Worm (Caenorhabditis elegans) whole organism, L1 larva: ENCODE results near the gene K02G10.15.

ENCODE experiments used
- Y116A8C.19 ChIP-seq: sonication (generic microtip); optimal IDR thresholded peaks from 2 replicates; lab custom pipeline; 2016; ENCODE audit warnings: missing compliant biosample characterization, missing genetic modification characterization, borderline replicate concordance
- ceh-63 ChIP-seq: fragments of 200-800 bp; sonication (Bioruptor generic); optimal IDR thresholded peaks from 2 replicates; lab custom pipeline; 2018; ENCODE audit warnings: mild to moderate bottlenecking, missing genetic modification characterization, missing compliant biosample characterization
- ceh-82 ChIP-seq, 3 experiments: fragments of 150-350 bp in 1 of 3; sonication (generic microtip) in 2 of 3; optimal IDR thresholded peaks; 2 replicates each; lab custom pipeline; 2014 to 2017; ENCODE audit warnings: missing biosample characterization in 3 of 3, missing genetic modification characterization in 3 of 3
- ceh-88 ChIP-seq: fragments of 200-800 bp; sonication (Bioruptor generic); IDR thresholded peaks from 2 replicates; pipeline ENCODE4 v1.3.6; 2022; ENCODE audit warnings: missing genetic modification characterization, missing compliant biosample characterization
- ceh-90 ChIP-seq: sonication (generic microtip); optimal IDR thresholded peaks from 2 replicates; lab custom pipeline; 2016; ENCODE audit warnings: missing genetic modification characterization, missing compliant biosample characterization
- dpl-1 ChIP-seq, 3 experiments: fragments of 150-350 bp in 2 of 3; sonication (generic microtip) in 1 of 3; optimal IDR thresholded peaks; 2 replicates each; lab custom pipeline; 2014 to 2017; ENCODE audit warnings: missing biosample characterization in 3 of 3, missing genetic modification characterization in 3 of 3, missing genetic modification reagents in 3 of 3
- dsc-1 ChIP-seq: sonication (generic microtip); optimal IDR thresholded peaks from 2 replicates; lab custom pipeline; 2016; ENCODE audit warnings: mild to moderate bottlenecking, missing genetic modification characterization, missing compliant biosample characterization
- efl-1 ChIP-seq, 4 experiments: fragments of 150-350 bp; optimal IDR thresholded peaks in 3 of 4; peaks in 1 of 4; 1 replicate in 1 of 4; 2 replicates in 3 of 4; lab custom pipeline; 2014; ENCODE audit warnings: missing biosample characterization in 2 of 4, missing genetic modification characterization in 2 of 4, missing genetic modification reagents in 2 of 4
- efl-3 ChIP-seq: fragments of 200-800 bp; sonication (Bioruptor generic); optimal IDR thresholded peaks from 2 replicates; lab custom pipeline; 2018; ENCODE audit warnings: mild to moderate bottlenecking, missing genetic modification characterization, missing compliant biosample characterization
- egl-27 ChIP-seq, 2 experiments: fragments of 150-350 bp in 1 of 2; sonication (generic microtip); optimal IDR thresholded peaks; 3 replicates each; lab custom pipeline; 2017 to 2018; ENCODE audit warnings: missing biosample characterization in 2 of 2, missing genetic modification characterization in 2 of 2, missing genetic modification reagents in 2 of 2
- elt-2 ChIP-seq: sonication (generic microtip); optimal IDR thresholded peaks from 2 replicates; lab custom pipeline; 2016; ENCODE audit warnings: missing genetic modification characterization, mild to moderate bottlenecking, inconsistent platforms, missing compliant biosample characterization, missing genetic modification reagents
- elt-3 ChIP-seq, 6 experiments: fragments of 150-350 bp in 1 of 6; sonication (generic microtip); optimal IDR thresholded peaks; 2 replicates each; lab custom pipeline; 2017 to 2018; ENCODE audit warnings: missing biosample characterization in 6 of 6, missing genetic modification characterization in 6 of 6, inconsistent platforms in 1 of 6
- fkh-4 ChIP-seq: sonication (generic microtip); optimal IDR thresholded peaks from 2 replicates; lab custom pipeline; 2016; ENCODE audit warnings: missing compliant biosample characterization, missing genetic modification characterization, borderline replicate concordance
- hlh-17 ChIP-seq: fragments of 200-800 bp; sonication (Bioruptor generic); optimal IDR thresholded peaks from 2 replicates; lab custom pipeline; 2018; ENCODE audit warnings: missing genetic modification characterization, mild to moderate bottlenecking, missing compliant biosample characterization, moderate library complexity, borderline replicate concordance
- jun-1 ChIP-seq: fragments of 150-350 bp; optimal IDR thresholded peaks from 2 replicates; lab custom pipeline; 2014; ENCODE audit warnings: missing biosample characterization, missing genetic modification reagents, missing genetic modification characterization
- lin-35 ChIP-seq, 2 experiments: fragments of 150-350 bp; optimal IDR thresholded peaks; 2 replicates each; lab custom pipeline; 2014; ENCODE audit warnings: missing biosample characterization in 2 of 2, missing genetic modification characterization in 2 of 2, missing genetic modification reagents in 2 of 2
- lsy-2 ChIP-seq, 2 experiments: fragments of 150-350 bp; optimal IDR thresholded peaks; 2 replicates each; lab custom pipeline; 2014; ENCODE audit warnings: missing biosample characterization in 2 of 2, missing genetic modification characterization in 2 of 2
- nhr-11 ChIP-seq: fragments of 150-350 bp; optimal IDR thresholded peaks from 2 replicates; lab custom pipeline; 2014; ENCODE audit warnings: missing biosample characterization, missing genetic modification characterization
- nhr-12 ChIP-seq: sonication (generic microtip); optimal IDR thresholded peaks from 2 replicates; lab custom pipeline; 2017; ENCODE audit warnings: missing biosample characterization, missing genetic modification characterization
- nhr-28 ChIP-seq: fragments of 150-350 bp; optimal IDR thresholded peaks from 2 replicates; lab custom pipeline; 2014; ENCODE audit warnings: missing biosample characterization, missing genetic modification characterization
- nhr-47 ChIP-seq: sonication (generic microtip); optimal IDR thresholded peaks from 2 replicates; lab custom pipeline; 2016; ENCODE audit warnings: mild to moderate bottlenecking, missing genetic modification characterization, moderate library complexity, missing compliant biosample characterization
- nhr-85 ChIP-seq: sonication (generic microtip); peaks from one replicate; lab custom pipeline; 2016; ENCODE audit warnings: missing genetic modification characterization, inconsistent platforms, missing compliant biosample characterization
- pax-3 ChIP-seq: fragments of 200-800 bp; sonication (Bioruptor generic); optimal IDR thresholded peaks from 2 replicates; lab custom pipeline; 2018; ENCODE audit warnings: mild to moderate bottlenecking, missing genetic modification characterization, moderate library complexity, missing compliant biosample characterization
- sox-4 ChIP-seq: sonication (generic microtip); optimal IDR thresholded peaks from 2 replicates; lab custom pipeline; 2016; ENCODE audit warnings: missing genetic modification characterization, missing compliant biosample characterization
- sptf-1 ChIP-seq: fragments of 150-350 bp; optimal IDR thresholded peaks from 2 replicates; lab custom pipeline; 2014; ENCODE audit warnings: missing biosample characterization, missing genetic modification characterization
- sup-37 ChIP-seq: fragments of 200-800 bp; sonication (Bioruptor generic); optimal IDR thresholded peaks from 2 replicates; lab custom pipeline; 2018; ENCODE audit warnings: mild to moderate bottlenecking, missing genetic modification characterization, missing compliant biosample characterization
- unc-30 ChIP-seq: sonication (generic microtip); optimal IDR thresholded peaks from 2 replicates; lab custom pipeline; 2017; ENCODE audit warnings: missing biosample characterization, missing genetic modification characterization
- unc-62 ChIP-seq: fragments of 150-350 bp; optimal IDR thresholded peaks from 2 replicates; lab custom pipeline; 2014; ENCODE audit warnings: missing biosample characterization, missing genetic modification reagents, missing genetic modification characterization
- unc-98 ChIP-seq: fragments of 200-800 bp; sonication (Bioruptor generic); IDR thresholded peaks from 2 replicates; pipeline ENCODE4 v1.3.6; 2022; ENCODE audit warnings: missing genetic modification characterization, missing compliant biosample characterization
- xbp-1 ChIP-seq: sonication (generic microtip); optimal IDR thresholded peaks from 2 replicates; lab custom pipeline; 2016; ENCODE audit warnings: missing genetic modification characterization, missing compliant biosample characterization
- ztf-11 ChIP-seq, 2 experiments: sonication (generic microtip); optimal IDR thresholded peaks; 2 replicates each; lab custom pipeline; 2016 to 2017; ENCODE audit warnings: missing genetic modification characterization in 2 of 2, missing biosample characterization in 1 of 2, missing compliant biosample characterization in 1 of 2

The K02G10.15 gene

DNA sequence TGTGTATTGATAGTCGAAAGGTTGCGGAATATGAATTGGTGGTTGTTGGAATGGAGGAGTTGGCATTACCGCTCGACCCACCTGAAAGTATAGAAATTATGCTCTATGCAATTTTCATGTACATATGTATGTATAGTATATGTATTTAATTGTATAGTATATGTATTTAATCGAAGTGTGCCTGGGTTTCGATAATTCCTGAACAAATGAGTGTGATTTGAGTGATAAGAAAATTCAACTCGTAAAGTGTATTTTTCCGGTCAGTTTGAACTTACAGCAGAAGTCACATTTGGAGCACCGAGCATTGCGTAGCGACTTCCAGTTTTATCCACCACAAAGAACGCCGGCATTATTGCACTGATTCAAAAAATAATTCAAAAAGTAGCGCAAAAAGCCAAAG is 23.8 kb downstream of the K02G10.15 start:
- no peak for TF ChIP-seq fkh-4 (tag; lab: Kevin White, UChicago)
- TF ChIP-seq jun-1 (tag; lab: Kevin White, UChicago), result no peak
- no peak for TF ChIP-seq sup-37 (GFP tag; lab: Kevin White, UChicago)
- TF ChIP-seq nhr-12, result no peak
- no peak for TF ChIP-seq Y116A8C.19
- no peak for TF ChIP-seq lsy-2 (tag; optimal IDR thresholded peaks at IDR 0.05; lab: Kevin White, UChicago)
- TF ChIP-seq ceh-90 (tag; lab: Kevin White, UChicago), result no peak

DNA sequence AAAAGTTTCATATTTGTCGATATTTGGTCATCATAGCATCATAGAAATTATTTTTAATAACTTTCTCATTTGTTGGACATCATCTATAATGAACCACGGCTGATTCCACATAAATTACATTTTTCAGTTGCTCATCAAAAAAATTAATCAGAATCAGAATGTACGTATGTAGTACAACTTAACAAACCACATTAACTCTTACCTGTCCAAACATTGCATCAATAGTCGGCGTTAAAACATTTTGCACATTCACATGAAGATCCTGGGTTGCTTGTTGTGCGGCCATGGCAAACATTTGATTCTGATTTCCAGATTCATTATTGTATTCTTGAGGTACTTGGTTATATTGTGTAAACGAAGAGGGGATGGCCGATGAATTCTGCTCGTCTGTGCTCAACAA is 24.2 kb downstream of the K02G10.15 start:
- TF ChIP-seq efl-1 (optimal IDR thresholded peaks at IDR 0.05; lab: Kevin White, UChicago), result no peak
- peak in 1 of 2 experiments; percentile 92 for TF ChIP-seq efl-1 (GFP tag; optimal IDR thresholded peaks at IDR 0.05 in 1 of 2; lab: Kevin White, UChicago)
- TF ChIP-seq dsc-1 (tag; lab: Kevin White, UChicago), result no peak
- TF ChIP-seq, all 84 proteins: peak for 1

DNA sequence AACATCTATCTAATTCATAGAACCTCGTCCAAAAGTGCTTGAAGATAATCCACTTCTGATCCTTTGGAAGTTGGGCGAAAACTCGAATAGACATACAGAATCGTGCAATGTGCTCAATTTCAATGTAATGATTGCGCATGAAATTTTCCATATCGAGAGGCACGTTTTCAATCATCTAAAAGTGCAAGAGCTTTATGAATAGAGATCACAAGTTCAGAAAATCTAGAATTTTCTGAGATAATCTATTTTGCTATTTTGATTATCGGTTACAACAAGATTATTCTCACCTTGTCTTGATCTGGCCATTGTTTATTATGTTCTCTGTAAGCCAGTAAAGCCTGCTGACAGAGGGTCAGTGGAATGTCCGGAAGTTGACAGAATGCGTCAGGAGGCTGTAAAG is 24.9 kb downstream of the K02G10.15 start:
- TF ChIP-seq xbp-1 (tag; lab: Kevin White, UChicago) (no peak), lsy-2 (tag; optimal IDR thresholded peaks at IDR 0.05; lab: Kevin White, UChicago) (no peak), unc-98 (GFP tag; lab: Robert Waterston, UW) (no peak), unc-30 (tag; lab: Kevin White, UChicago) (no peak), sox-4 (tag; lab: Kevin White, UChicago) (peak; percentile 19), pax-3 (peak; percentile 52), nhr-28 (no peak), elt-3 (tag; optimal IDR thresholded peaks at IDR 0.05; lab: Kevin White, UChicago) (no peak), dsc-1 (tag; lab: Kevin White, UChicago) (peak; percentile 83)

DNA sequence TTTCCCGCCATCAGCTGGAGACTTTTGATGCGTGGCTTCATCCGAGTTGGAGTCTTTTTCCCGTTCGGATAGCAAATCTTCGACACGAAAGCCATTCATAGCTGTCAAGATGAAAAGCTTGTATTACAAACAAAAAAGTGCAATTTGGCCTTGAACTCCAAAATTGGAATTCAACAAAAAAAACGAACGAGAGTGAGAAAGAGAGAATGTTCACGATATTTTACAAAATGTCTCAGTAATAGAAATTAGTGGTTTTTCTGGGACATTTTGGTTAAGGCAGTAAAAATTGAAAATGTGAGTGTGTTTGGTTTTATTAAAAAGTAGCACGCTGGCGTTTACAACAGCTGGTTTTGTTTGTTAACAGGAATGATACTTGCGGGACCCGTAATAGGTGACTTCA is 28.5 kb downstream of the K02G10.15 start, which contains the start of gene ceh-1:
ceh-1 (minus strand) TSS at position 101 of the 400 bp plus-strand sequence.
- TF ChIP-seq dsc-1 (tag; lab: Kevin White, UChicago) (no peak), dpl-1 (GFP tag; optimal IDR thresholded peaks at IDR 0.05; lab: Kevin White, UChicago) (no peak), lin-35 (GFP tag; optimal IDR thresholded peaks at IDR 0.05; lab: Kevin White, UChicago) (no peak), nhr-85 (tag; lab: Kevin White, UChicago) (no peak), ztf-11 (tag; optimal IDR thresholded peaks at IDR 0.05; lab: Kevin White, UChicago) (no peak), xbp-1 (tag; lab: Kevin White, UChicago) (no peak)
- TF ChIP-seq, all 84 proteins: peak for 0

DNA sequence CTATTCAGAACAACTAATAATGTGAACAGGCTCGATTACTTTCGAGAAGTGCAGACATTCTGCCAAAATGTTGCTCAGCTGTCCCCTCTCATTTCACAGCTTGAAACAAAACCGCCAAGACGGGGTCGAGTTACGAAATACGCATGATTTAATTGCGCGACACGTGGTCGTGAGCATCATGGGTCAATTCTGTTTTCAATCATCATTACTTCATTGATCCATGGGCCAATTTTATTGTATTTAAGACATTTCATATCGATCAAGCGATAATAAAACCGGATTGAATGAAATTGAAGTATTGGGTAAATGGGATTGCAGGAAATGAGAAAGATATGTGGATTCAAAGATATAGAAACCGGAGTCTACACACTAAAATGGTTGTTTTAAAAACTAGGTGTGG is 29.6 kb downstream of the K02G10.15 start:
- TF ChIP-seq hlh-17 (GFP tag; lab: Kevin White, UChicago), result no peak
- peak; percentile 51 for TF ChIP-seq fkh-4 (tag; lab: Kevin White, UChicago)
- peak; percentile 93 for TF ChIP-seq dsc-1 (tag; lab: Kevin White, UChicago)
- TF ChIP-seq sup-37 (GFP tag; lab: Kevin White, UChicago), result no peak
- TF ChIP-seq egl-27 (tag; optimal IDR thresholded peaks at IDR 0.05; lab: Kevin White, UChicago), result no peak
- TF ChIP-seq ceh-90 (tag; lab: Kevin White, UChicago), result no peak
- TF ChIP-seq, all 84 proteins: peak for 2

DNA sequence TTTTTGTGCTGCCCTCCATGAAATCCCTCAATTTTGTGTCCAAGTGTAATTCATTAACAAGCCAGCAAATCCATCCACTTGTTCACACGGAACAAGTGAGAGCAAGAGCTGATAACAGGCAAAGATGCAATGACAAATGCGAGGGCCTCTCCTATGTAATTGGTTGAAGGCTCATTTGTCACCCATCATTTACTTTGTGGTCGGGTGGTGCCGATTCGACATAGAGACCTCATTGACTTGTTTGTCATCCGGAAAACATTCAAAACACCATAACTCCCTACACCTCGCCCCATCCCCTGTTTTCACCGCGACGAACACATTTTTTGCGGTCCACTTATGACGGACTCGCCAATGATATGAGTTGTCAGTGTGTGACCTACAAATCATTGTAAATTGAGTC is 31.1 kb downstream of the K02G10.15 start:
- TF ChIP-seq xbp-1 (tag; lab: Kevin White, UChicago), result no peak
- no peak for TF ChIP-seq elt-2
- no peak for TF ChIP-seq ceh-82 (tag; optimal IDR thresholded peaks at IDR 0.05; lab: Kevin White, UChicago)
- TF ChIP-seq sptf-1, result no peak
- no peak for TF ChIP-seq ceh-88 (GFP tag; lab: Robert Waterston, UW)
- TF ChIP-seq unc-62 (GFP tag; lab: Kevin White, UChicago), result no peak
- TF ChIP-seq nhr-47 (tag; lab: Kevin White, UChicago), result no peak
- no peak for TF ChIP-seq efl-3 (GFP tag; lab: Kevin White, UChicago)
- TF ChIP-seq lsy-2 (tag; optimal IDR thresholded peaks at IDR 0.05; lab: Kevin White, UChicago), result no peak
- TF ChIP-seq nhr-11 (tag; lab: Kevin White, UChicago), result no peak
- TF ChIP-seq jun-1 (tag; lab: Kevin White, UChicago), result no peak
- no peak for TF ChIP-seq ceh-63 (GFP tag; lab: Kevin White, UChicago)
- no peak for TF ChIP-seq unc-98 (GFP tag; lab: Robert Waterston, UW)
